4 fruit fly cellular contexts compared by ENCODE assay signal in genomic region chrX:1129575-1130281, dm6.
TF ChIP-seq lines count a peak whose summit lies in the region.

No protein-coding gene starts in this region.

- peak; percentile 9 for TF ChIP-seq CTCF in whole organism, embryonic (GFP tag; optimal IDR thresholded peaks at IDR 0.05; lab: Kevin White, UChicago)

TF ChIP-seq in whole organism, embryonic, 481 proteins besides CTCF, POLR2A, EP300 and RAD21 (continues in another document):
- TF ChIP-seq CG6175 (GFP tag; IDR thresholded peaks at IDR 0.05; lab: Robert Waterston, UW) = no peak
- TF ChIP-seq dmrt99B (tag; optimal IDR thresholded peaks at IDR 0.05; lab: Kevin White, UChicago) = peak; percentile 84
- no peak for TF ChIP-seq CG7963 (GFP tag; IDR thresholded peaks at IDR 0.05; lab: Robert Waterston, UW; ENCODE audit: partially characterized antibody)
- peak; percentile 75 for TF ChIP-seq stc (GFP tag; IDR thresholded peaks at IDR 0.05; lab: Robert Waterston, UW)
- TF ChIP-seq gsb (GFP tag; IDR thresholded peaks at IDR 0.05; lab: Robert Waterston, UW) = no peak
- TF ChIP-seq CG6689 (GFP tag; IDR thresholded peaks at IDR 0.05; lab: Robert Waterston, UW) = peak; percentile 75
- peak; percentile 64 for TF ChIP-seq CG2678 (tag; optimal IDR thresholded peaks at IDR 0.05; lab: Kevin White, UChicago)
- no peak for TF ChIP-seq CG6765 (GFP tag; optimal IDR thresholded peaks at IDR 0.05; lab: Kevin White, UChicago)
- TF ChIP-seq CG9609 (GFP tag; optimal IDR thresholded peaks at IDR 0.05; lab: Kevin White, UChicago) = peak; percentile 42
- peak; percentile 55 for TF ChIP-seq CG13424 (tag; optimal IDR thresholded peaks at IDR 0.05; lab: Kevin White, UChicago)
- peak; percentile 65 for TF ChIP-seq run (tag; optimal IDR thresholded peaks at IDR 0.05; lab: Kevin White, UChicago)
- peak; percentile 46 for TF ChIP-seq ind (GFP tag; optimal IDR thresholded peaks at IDR 0.05; lab: Kevin White, UChicago)
- TF ChIP-seq pfk (GFP tag; optimal IDR thresholded peaks at IDR 0.05; lab: Kevin White, UChicago) = no peak
- TF ChIP-seq Mad (GFP tag; optimal IDR thresholded peaks at IDR 0.05; lab: Kevin White, UChicago) = peak; percentile 24
- TF ChIP-seq ham (GFP tag; IDR thresholded peaks at IDR 0.05; lab: Robert Waterston, UW) = no peak
- TF ChIP-seq NC2β (GFP tag; optimal IDR thresholded peaks at IDR 0.05; lab: Kevin White, UChicago) = peak; percentile 37
- no peak for TF ChIP-seq CG10147 (GFP tag; optimal IDR thresholded peaks at IDR 0.05; lab: Kevin White, UChicago)
- TF ChIP-seq CG13296 (GFP tag; optimal IDR thresholded peaks at IDR 0.05; lab: Kevin White, UChicago) = no peak
- TF ChIP-seq dm (GFP tag; optimal IDR thresholded peaks at IDR 0.05; lab: Kevin White, UChicago) = peak; percentile 35
- TF ChIP-seq Eip74EF (GFP tag; optimal IDR thresholded peaks at IDR 0.05; lab: Kevin White, UChicago) = no peak
- no peak for TF ChIP-seq Dll (GFP tag; IDR thresholded peaks at IDR 0.05; lab: Robert Waterston, UW; ENCODE audit: partially characterized antibody)
- peak; percentile 96 for TF ChIP-seq twi (tag; optimal IDR thresholded peaks at IDR 0.05; lab: Kevin White, UChicago)
- TF ChIP-seq CG10543 (GFP tag; optimal IDR thresholded peaks at IDR 0.05; lab: Kevin White, UChicago) = no peak

TF ChIP-seq in whole organism, prepupa, 60 proteins besides CTCF, POLR2A, EP300 and RAD21 (continues in another document):
- TF ChIP-seq ss (GFP tag; optimal IDR thresholded peaks at IDR 0.05; lab: Kevin White, UChicago) (no peak), CG6792 (GFP tag; optimal IDR thresholded peaks at IDR 0.05; lab: Kevin White, UChicago) (peak; percentile 91), Smox (GFP tag; optimal IDR thresholded peaks at IDR 0.05; lab: Kevin White, UChicago) (peak; percentile 90), CG6276 (GFP tag; optimal IDR thresholded peaks at IDR 0.05; lab: Kevin White, UChicago) (peak; percentile 78), Met (GFP tag; optimal IDR thresholded peaks at IDR 0.05; lab: Kevin White, UChicago) (peak; percentile 92), esn (GFP tag; optimal IDR thresholded peaks at IDR 0.05; lab: Kevin White, UChicago) (peak; percentile 91), Ets96B (tag; optimal IDR thresholded peaks at IDR 0.05; lab: Kevin White, UChicago) (peak; percentile 88), CG32006 (GFP tag; optimal IDR thresholded peaks at IDR 0.05; lab: Kevin White, UChicago) (peak; percentile 87), fd59A (GFP tag; optimal IDR thresholded peaks at IDR 0.05; lab: Kevin White, UChicago) (peak; percentile 78), dac (GFP tag; optimal IDR thresholded peaks at IDR 0.05; lab: Kevin White, UChicago) (peak; percentile 66), CG3919 (GFP tag; optimal IDR thresholded peaks at IDR 0.05; lab: Kevin White, UChicago) (peak; percentile 92), CG8119 (GFP tag; IDR thresholded peaks at IDR 0.05; lab: Robert Waterston, UW) (peak; percentile 90), CG8632 (GFP tag; optimal IDR thresholded peaks at IDR 0.05; lab: Kevin White, UChicago) (peak; percentile 85), Hr4 (GFP tag; optimal IDR thresholded peaks at IDR 0.05; lab: Kevin White, UChicago) (peak; percentile 79), CG11762 (GFP tag; optimal IDR thresholded peaks at IDR 0.05; lab: Kevin White, UChicago; ENCODE audit: insufficient read depth) (peak; percentile 84), Gug (GFP tag; IDR thresholded peaks at IDR 0.05; lab: Robert Waterston, UW) (peak; percentile 82), achi (GFP tag; optimal IDR thresholded peaks at IDR 0.05; lab: Kevin White, UChicago) (peak; percentile 85), CG3032 (tag; optimal IDR thresholded peaks at IDR 0.05; lab: Kevin White, UChicago) (peak; percentile 85), topi (GFP tag; optimal IDR thresholded peaks at IDR 0.05; lab: Kevin White, UChicago) (peak; percentile 91), CG11902 (GFP tag; optimal IDR thresholded peaks at IDR 0.05; lab: Kevin White, UChicago) (peak; percentile 86), spab (GFP tag; optimal IDR thresholded peaks at IDR 0.05; lab: Kevin White, UChicago) (peak; percentile 77), svp (GFP tag; lab: Kevin White, UChicago) (no peak), CG10631 (GFP tag; optimal IDR thresholded peaks at IDR 0.05; lab: Kevin White, UChicago) (peak; percentile 84), CG1621 (tag; optimal IDR thresholded peaks at IDR 0.05; lab: Kevin White, UChicago) (peak; percentile 84)

TF ChIP-seq in whole organism, pupa, 21 proteins besides CTCF, POLR2A, EP300 and RAD21:
- TF ChIP-seq EcR (GFP tag; optimal IDR thresholded peaks at IDR 0.05; lab: Kevin White, UChicago) (no peak), Pif1A (GFP tag; optimal IDR thresholded peaks at IDR 0.05; lab: Kevin White, UChicago) (peak; percentile 88), rn (GFP tag; IDR thresholded peaks at IDR 0.05; lab: Robert Waterston, UW) (peak; percentile 77), fd96Ca (GFP tag; IDR thresholded peaks at IDR 0.05; lab: Robert Waterston, UW) (peak; percentile 89), CG8301 (tag; optimal IDR thresholded peaks at IDR 0.05; lab: Kevin White, UChicago) (peak; percentile 83), gl (tag; optimal IDR thresholded peaks at IDR 0.05; lab: Kevin White, UChicago) (peak; percentile 77), CG4496 (GFP tag; IDR thresholded peaks at IDR 0.05; lab: Robert Waterston, UW) (peak; percentile 94), CG15710 (tag; optimal IDR thresholded peaks at IDR 0.05; lab: Kevin White, UChicago) (peak; percentile 88), CG9948 (tag; optimal IDR thresholded peaks at IDR 0.05; lab: Kevin White, UChicago) (peak; percentile 84), CG8159 (tag; optimal IDR thresholded peaks at IDR 0.05; lab: Kevin White, UChicago) (peak; percentile 86), CG12605 (GFP tag; IDR thresholded peaks at IDR 0.05; lab: Robert Waterston, UW) (peak; percentile 82), CG17806 (tag; optimal IDR thresholded peaks at IDR 0.05; lab: Kevin White, UChicago) (peak; percentile 88), CG10348 (GFP tag; IDR thresholded peaks at IDR 0.05; lab: Robert Waterston, UW) (no peak), CG32121 (GFP tag; IDR thresholded peaks at IDR 0.05; lab: Robert Waterston, UW) (peak; percentile 89), CG34367 (tag; optimal IDR thresholded peaks at IDR 0.05; lab: Kevin White, UChicago) (peak; percentile 85), D1 (tag; optimal IDR thresholded peaks at IDR 0.05; lab: Kevin White, UChicago) (peak; percentile 16), Pif1B (GFP tag; optimal IDR thresholded peaks at IDR 0.05; lab: Kevin White, UChicago) (peak; percentile 82), Snoo (tag; optimal IDR thresholded peaks at IDR 0.05; lab: Kevin White, UChicago) (peak; percentile 86), Ets98B (GFP tag; IDR thresholded peaks at IDR 0.05; lab: Robert Waterston, UW) (peak; percentile 90), CG14655 (GFP tag; optimal IDR thresholded peaks at IDR 0.05; lab: Kevin White, UChicago) (peak; percentile 84), CG13204 (GFP tag; optimal IDR thresholded peaks at IDR 0.05; lab: Kevin White, UChicago) (peak; percentile 47)

TF ChIP-seq in whole organism, wandering third instar larva, 38 proteins besides CTCF, POLR2A, EP300 and RAD21 (continues in another document):
- TF ChIP-seq HLH106 (tag; optimal IDR thresholded peaks at IDR 0.05; lab: Kevin White, UChicago) (peak; percentile 86), brk (GFP tag; optimal IDR thresholded peaks at IDR 0.05; lab: Kevin White, UChicago) (peak; percentile 38), CG9705 (GFP tag; optimal IDR thresholded peaks at IDR 0.05; lab: Kevin White, UChicago) (peak; percentile 11), Mio (GFP tag; optimal IDR thresholded peaks at IDR 0.05; lab: Kevin White, UChicago) (peak; percentile 26), ey (GFP tag; optimal IDR thresholded peaks at IDR 0.05; lab: Kevin White, UChicago) (peak; percentile 90), OdsH (GFP tag; optimal IDR thresholded peaks at IDR 0.05; lab: Kevin White, UChicago) (peak; percentile 84), Hnf4 (GFP tag; optimal IDR thresholded peaks at IDR 0.05; lab: Kevin White, UChicago) (peak; percentile 82), Abd-B (GFP tag; optimal IDR thresholded peaks at IDR 0.05; lab: Kevin White, UChicago) (no peak), dmrt93B (GFP tag; optimal IDR thresholded peaks at IDR 0.05; lab: Kevin White, UChicago) (peak; percentile 78), Vsx2 (GFP tag; optimal IDR thresholded peaks at IDR 0.05; lab: Kevin White, UChicago; ENCODE audit: partially characterized antibody) (no peak), h (GFP tag; optimal IDR thresholded peaks at IDR 0.05; lab: Kevin White, UChicago) (peak; percentile 87), br (GFP tag; optimal IDR thresholded peaks at IDR 0.05; lab: Kevin White, UChicago) (peak; percentile 84), CrebA (GFP tag; optimal IDR thresholded peaks at IDR 0.05; lab: Kevin White, UChicago; ENCODE audit: borderline replicate concordance) (peak; percentile 40), rgr (GFP tag; optimal IDR thresholded peaks at IDR 0.05; lab: Kevin White, UChicago) (peak; percentile 86), fru (GFP tag; optimal IDR thresholded peaks at IDR 0.05; lab: Kevin White, UChicago) (peak; percentile 84), lola (GFP tag; optimal IDR thresholded peaks at IDR 0.05; lab: Kevin White, UChicago) (no peak), psq (GFP tag; optimal IDR thresholded peaks at IDR 0.05; lab: Kevin White, UChicago) (peak; percentile 67), foxo (GFP tag; optimal IDR thresholded peaks at IDR 0.05; lab: Kevin White, UChicago) (peak in 1 of 2 experiments; percentile 89), Sp1 (GFP tag; optimal IDR thresholded peaks at IDR 0.05; lab: Kevin White, UChicago) (peak; percentile 86), dsf (GFP tag; optimal IDR thresholded peaks at IDR 0.05; lab: Kevin White, UChicago; ENCODE audit: borderline replicate concordance) (no peak), sv (GFP tag; optimal IDR thresholded peaks at IDR 0.05; lab: Kevin White, UChicago) (peak; percentile 32), Dif (GFP tag; optimal IDR thresholded peaks at IDR 0.05; lab: Kevin White, UChicago; ENCODE audit: partially characterized antibody) (no peak), tai (GFP tag; optimal IDR thresholded peaks at IDR 0.05; lab: Kevin White, UChicago) (peak; percentile 65), sage (GFP tag; optimal IDR thresholded peaks at IDR 0.05; lab: Kevin White, UChicago) (peak; percentile 78), usp (GFP tag; optimal IDR thresholded peaks at IDR 0.05; lab: Kevin White, UChicago) (no peak), jim (GFP tag; optimal IDR thresholded peaks at IDR 0.05; lab: Kevin White, UChicago) (no peak), Hr78 (GFP tag; optimal IDR thresholded peaks at IDR 0.05; lab: Kevin White, UChicago) (no peak), Jra (GFP tag; optimal IDR thresholded peaks at IDR 0.05; lab: Kevin White, UChicago) (peak; percentile 22), Rel (GFP tag; optimal IDR thresholded peaks at IDR 0.05; lab: Kevin White, UChicago) (peak; percentile 43), Rel (tag; optimal IDR thresholded peaks at IDR 0.05; lab: Kevin White, UChicago) (peak; percentile 26), woc (GFP tag; optimal IDR thresholded peaks at IDR 0.05; lab: Kevin White, UChicago) (peak; percentile 12)

Comparison
In these comparisons a context has a peak if more than half of its experiments do, and no peak if none do; other contexts are left out.
1. Of the 7 proteins assayed by ChIP-seq in both whole organism, embryonic and whole organism, prepupa: peak only in whole organism, embryonic: none; only in whole organism, prepupa: CG16779, CG6854, Hr39 and Lpt; in both: Blimp-1, Gug and Sox102F; in neither: 0.